Worm (Caenorhabditis elegans): ENCODE measurements around the gene C33H5.16.
A peak's percentile ranks its signal among the peaks of the same experiment; 100 is the strongest.

DNA sequence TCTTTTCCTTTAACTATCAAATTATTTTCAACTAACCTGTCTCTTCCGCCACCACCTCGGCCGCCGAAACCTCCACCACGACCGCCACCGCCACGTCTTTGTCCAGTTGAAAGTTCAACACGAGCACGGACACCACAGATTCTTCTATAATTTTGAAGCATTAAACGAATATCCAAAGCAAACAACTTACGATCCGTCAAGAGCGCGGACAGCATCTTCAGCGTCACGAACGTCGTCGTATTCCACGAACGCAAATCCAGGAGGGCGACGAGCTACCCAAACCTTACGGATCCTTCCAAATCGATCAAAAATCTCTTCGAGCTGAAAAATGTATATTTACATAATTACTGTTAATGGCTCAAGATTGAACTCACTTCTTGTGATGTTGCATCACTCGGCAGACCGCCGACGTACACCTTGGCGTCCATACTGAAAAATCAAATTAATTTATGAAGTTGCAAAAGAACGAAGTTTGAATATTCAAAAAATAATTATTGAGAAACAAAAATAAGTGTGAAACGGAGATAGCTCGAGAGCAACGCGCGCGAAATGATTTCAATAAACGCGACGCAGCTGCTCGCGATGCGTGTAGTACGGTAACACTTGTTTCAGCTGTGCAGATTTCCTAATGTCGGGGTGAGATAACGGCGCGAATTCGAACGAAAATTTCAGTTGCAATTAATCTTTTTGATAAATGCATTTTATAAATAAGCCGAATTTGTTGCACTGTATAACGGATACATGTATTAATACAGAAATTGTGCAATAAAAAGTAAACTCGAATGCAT, 12.2 kb downstream of the C33H5.16 start, which contains the start of gene rsp-6:
- TF ChIP-seq sptf-1 (tag; optimal IDR thresholded peaks at IDR 0.05) (peak; percentile 6), mep-1 (tag; optimal IDR thresholded peaks at IDR 0.05) (peak; percentile 98), ztf-11 (tag; optimal IDR thresholded peaks at IDR 0.05) (no peak), nhr-237 (tag; optimal IDR thresholded peaks at IDR 0.05) (peak; percentile 86), elt-3 (tag; optimal IDR thresholded peaks at IDR 0.05) (no peak), mab-5 (tag; optimal IDR thresholded peaks at IDR 0.05) (no peak), lsy-2 (tag; optimal IDR thresholded peaks at IDR 0.05) (peak; percentile 98), elt-1 (tag; optimal IDR thresholded peaks at IDR 0.05; ENCODE audit: borderline replicate concordance, insufficient read depth) (peak; percentile 30), pha-4 (tag; optimal IDR thresholded peaks at IDR 0.05) (peak; percentile 94), ces-1 (GFP tag; optimal IDR thresholded peaks at IDR 0.05) (peak; percentile 87), lin-32 (GFP tag; optimal IDR thresholded peaks at IDR 0.05) (no peak)
